Worm (Caenorhabditis elegans): ENCODE results near the gene F45E1.4.

Gene F45E1.4

DNA sequence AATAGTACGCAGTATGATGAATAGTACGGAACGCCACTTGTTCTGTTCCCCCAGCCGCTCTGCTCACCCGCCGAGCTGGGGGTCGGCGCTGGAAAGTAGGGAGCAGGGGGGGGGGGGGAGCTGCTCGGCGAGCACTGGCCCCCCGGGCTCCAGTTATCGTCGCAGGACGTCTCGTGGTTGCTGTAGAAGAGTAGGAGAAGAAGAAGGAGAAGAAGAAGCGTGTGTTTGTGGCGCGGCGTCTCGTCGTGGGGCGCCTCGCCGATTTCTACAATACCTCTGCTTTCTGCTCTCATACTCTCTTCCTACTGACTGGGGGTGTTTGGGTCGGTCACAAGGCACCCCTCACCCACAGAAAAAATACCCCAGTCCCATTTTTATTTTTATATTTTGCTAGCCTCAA, 31.5 kb downstream of the F45E1.4 start:
- TF ChIP-seq unc-120 (tag; optimal IDR thresholded peaks at IDR 0.05; ENCODE audit: poor library complexity, severe bottlenecking) = no peak
- no peak for TF ChIP-seq nhr-237 (tag; optimal IDR thresholded peaks at IDR 0.05)
- no peak for TF ChIP-seq bed-3 (GFP tag; optimal IDR thresholded peaks at IDR 0.05)
- TF ChIP-seq sptf-1 (tag; optimal IDR thresholded peaks at IDR 0.05) = peak; percentile 40
- peak; percentile 10 for TF ChIP-seq mls-2 (tag; optimal IDR thresholded peaks at IDR 0.05)
- TF ChIP-seq nhr-76 (tag; optimal IDR thresholded peaks at IDR 0.05) = no peak

DNA sequence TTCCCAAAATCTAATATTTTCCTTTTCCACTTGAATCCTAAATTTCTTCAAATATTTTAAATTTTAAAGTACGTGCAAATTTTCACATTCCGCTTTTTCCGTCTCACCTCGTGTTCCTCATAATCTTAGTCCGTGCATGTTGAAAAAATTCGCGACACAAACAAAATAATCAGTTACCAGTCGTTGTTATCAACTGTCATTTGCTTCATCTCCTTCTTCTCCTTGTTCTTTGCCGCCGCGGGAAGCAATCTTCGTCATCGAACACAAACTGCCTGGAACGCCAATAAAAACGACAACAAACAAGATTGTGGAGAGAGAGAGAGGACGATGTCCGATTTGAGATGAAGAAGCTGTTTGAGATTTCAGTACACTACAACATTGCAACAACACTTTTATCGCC, 32.0 kb downstream of the F45E1.4 start, which contains the start of gene C34D10.5:
TSS of gene C34D10.5 (plus strand) at position 269 of the 400 bp plus-strand sequence.
- TF ChIP-seq nhr-12 (tag; optimal IDR thresholded peaks at IDR 0.05) (no peak), mep-1 (tag; optimal IDR thresholded peaks at IDR 0.05) (no peak)

DNA sequence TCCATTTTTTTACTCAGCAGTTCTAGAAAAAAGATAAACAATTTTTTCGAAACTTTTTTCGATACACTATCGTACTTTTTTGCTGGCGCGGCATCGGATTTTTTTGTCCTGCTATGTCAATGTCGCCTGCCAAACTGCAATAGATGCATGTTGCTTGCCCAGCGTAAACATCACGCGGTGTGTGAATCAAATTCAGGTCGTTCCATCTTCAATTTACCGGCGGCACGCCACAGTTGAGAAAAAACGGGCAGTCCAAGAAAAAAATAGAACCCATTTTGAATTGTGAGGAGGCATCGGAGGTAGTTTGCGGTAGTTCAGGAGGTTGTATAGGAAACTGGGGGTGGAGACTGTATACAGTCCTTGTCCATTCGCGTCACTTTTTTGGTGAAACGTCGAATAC, 32.7 kb downstream of the F45E1.4 start:
- TF ChIP-seq ztf-11 (tag; optimal IDR thresholded peaks at IDR 0.05) (no peak), snpc-4 (tag; optimal IDR thresholded peaks at IDR 0.05) (no peak), mls-2 (tag; optimal IDR thresholded peaks at IDR 0.05) (no peak), cnd-1 (tag; optimal IDR thresholded peaks at IDR 0.05) (no peak), blmp-1 (tag; optimal IDR thresholded peaks at IDR 0.05) (no peak), mab-5 (tag; optimal IDR thresholded peaks at IDR 0.05) (no peak), nhr-28 (tag; optimal IDR thresholded peaks at IDR 0.05) (no peak)

DNA sequence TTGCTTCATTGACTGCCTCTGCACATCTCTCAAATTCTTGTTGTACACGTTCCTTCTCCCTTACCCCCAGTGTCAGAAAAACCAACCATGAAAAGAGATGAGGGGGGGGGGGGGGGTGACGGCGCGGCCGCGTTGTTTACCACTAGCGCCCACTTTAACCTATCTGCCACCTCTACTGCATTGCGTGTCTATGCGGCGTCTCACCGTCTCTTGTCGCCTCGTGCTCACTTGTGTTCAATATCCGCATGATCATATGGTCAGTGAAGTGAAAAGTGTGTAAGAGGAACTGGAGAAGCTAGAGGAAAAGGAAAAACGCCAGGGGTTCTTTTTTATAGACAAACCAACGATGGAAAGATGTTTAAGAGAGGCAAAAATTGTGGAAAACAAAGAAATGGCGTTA, 33.9 kb downstream of the F45E1.4 start:
- TF ChIP-seq tbx-8 (GFP tag; optimal IDR thresholded peaks at IDR 0.05) (no peak), ceh-43 (GFP tag; optimal IDR thresholded peaks at IDR 0.05) (no peak), bed-3 (GFP tag; optimal IDR thresholded peaks at IDR 0.05) (no peak), nhr-2 (tag; optimal IDR thresholded peaks at IDR 0.05) (no peak), unc-120 (tag; optimal IDR thresholded peaks at IDR 0.05; ENCODE audit: poor library complexity, severe bottlenecking) (peak; percentile 11), elt-3 (tag; optimal IDR thresholded peaks at IDR 0.05) (no peak), lin-13 (tag; optimal IDR thresholded peaks at IDR 0.05) (no peak), ceh-39 (tag; optimal IDR thresholded peaks at IDR 0.05) (no peak), ces-1 (GFP tag; optimal IDR thresholded peaks at IDR 0.05) (no peak), cnd-1 (tag; optimal IDR thresholded peaks at IDR 0.05) (no peak), blmp-1 (tag; optimal IDR thresholded peaks at IDR 0.05) (no peak), zip-8 (tag; optimal IDR thresholded peaks at IDR 0.05) (no peak), nhr-76 (tag; optimal IDR thresholded peaks at IDR 0.05) (no peak), lsy-2 (tag; optimal IDR thresholded peaks at IDR 0.05) (no peak), sem-2 (GFP tag; optimal IDR thresholded peaks at IDR 0.05) (no peak), drap-1 (GFP tag; optimal IDR thresholded peaks at IDR 0.05) (peak; percentile 26), elt-1 (tag; optimal IDR thresholded peaks at IDR 0.05; ENCODE audit: borderline replicate concordance, insufficient read depth) (no peak), mls-2 (tag; optimal IDR thresholded peaks at IDR 0.05) (peak; percentile 68), nhr-12 (tag; optimal IDR thresholded peaks at IDR 0.05) (no peak), lin-32 (GFP tag; optimal IDR thresholded peaks at IDR 0.05) (no peak), hlh-1 (tag; optimal IDR thresholded peaks at IDR 0.05) (no peak), mep-1 (tag; optimal IDR thresholded peaks at IDR 0.05) (peak; percentile 39), unc-39 (tag; optimal IDR thresholded peaks at IDR 0.05) (no peak), mab-5 (tag; optimal IDR thresholded peaks at IDR 0.05) (no peak), nhr-237 (tag; optimal IDR thresholded peaks at IDR 0.05) (no peak), nhr-28 (tag; optimal IDR thresholded peaks at IDR 0.05) (no peak), flh-1 (GFP tag; optimal IDR thresholded peaks at IDR 0.05) (no peak), ceh-83 (GFP tag; optimal IDR thresholded peaks at IDR 0.05) (no peak), sptf-1 (tag; optimal IDR thresholded peaks at IDR 0.05) (peak; percentile 69), snpc-4 (tag; optimal IDR thresholded peaks at IDR 0.05) (no peak), M03D4.4 (tag; optimal IDR thresholded peaks at IDR 0.05) (peak; percentile 18), pha-4 (tag; optimal IDR thresholded peaks at IDR 0.05) (peak; percentile 81), unc-62 (GFP tag; optimal IDR thresholded peaks at IDR 0.05) (peak; percentile 6), ham-2 (GFP tag; optimal IDR thresholded peaks at IDR 0.05) (peak; percentile 51), ztf-11 (tag; optimal IDR thresholded peaks at IDR 0.05) (no peak)

Measured in whole organism, mixed stage, embryonic.